Comparison of ENCODE assay signal across 4 fruit fly cellular contexts in genomic region chr3L:16160073-16160398, dm6.
TF ChIP-seq lines count a peak whose summit lies in the region.

No protein-coding gene starts in this region.

- no peak for TF ChIP-seq CTCF in whole organism, embryonic (GFP tag; optimal IDR thresholded peaks at IDR 0.05; lab: Kevin White, UChicago)

TF ChIP-seq in whole organism, adult, 20 proteins besides CTCF, POLR2A, EP300 and RAD21:
- TF ChIP-seq cnc (optimal IDR thresholded peaks at IDR 0.05; lab: Kevin White, UChicago) (no peak), pad (GFP tag; optimal IDR thresholded peaks at IDR 0.05; lab: Kevin White, UChicago) (no peak), CG5204 (GFP tag; optimal IDR thresholded peaks at IDR 0.05; lab: Kevin White, UChicago) (peak; percentile 27), CG14711 (tag; optimal IDR thresholded peaks at IDR 0.05; lab: Kevin White, UChicago) (peak; percentile 9)

TF ChIP-seq in whole organism, embryonic, 481 proteins besides CTCF, POLR2A, EP300 and RAD21 (continues in another document):
- TF ChIP-seq D19B (GFP tag; optimal IDR thresholded peaks at IDR 0.05; lab: Kevin White, UChicago) (peak; percentile 82), PHDP (tag; optimal IDR thresholded peaks at IDR 0.05; lab: Kevin White, UChicago) (peak; percentile 49), wdn (GFP tag; IDR thresholded peaks at IDR 0.05; lab: Robert Waterston, UW) (0 out of 2 replicates have a peak, but pooled peaks have one; percentile 20), grau (tag; optimal IDR thresholded peaks at IDR 0.05; lab: Kevin White, UChicago) (peak; percentile 55), CG18619 (GFP tag; optimal IDR thresholded peaks at IDR 0.05; lab: Kevin White, UChicago) (peak; percentile 18), CG2120 (GFP tag; optimal IDR thresholded peaks at IDR 0.05; lab: Kevin White, UChicago) (peak; percentile 78), CG9817 (tag; optimal IDR thresholded peaks at IDR 0.05; lab: Kevin White, UChicago) (peak; percentile 14), mam (GFP tag; optimal IDR thresholded peaks at IDR 0.05; lab: Kevin White, UChicago) (peak; percentile 36), lab (GFP tag; optimal IDR thresholded peaks at IDR 0.05; lab: Kevin White, UChicago) (peak; percentile 60), gem (tag; optimal IDR thresholded peaks at IDR 0.05; lab: Kevin White, UChicago) (peak; percentile 58), CG11504 (tag; optimal IDR thresholded peaks at IDR 0.05; lab: Kevin White, UChicago) (peak; percentile 16), CG9876 (GFP tag; optimal IDR thresholded peaks at IDR 0.05; lab: Kevin White, UChicago) (no peak), slbo (GFP tag; IDR thresholded peaks at IDR 0.05; lab: Robert Waterston, UW) (peak; percentile 41; the same call in 1 of the 2 replicates), caup (GFP tag; optimal IDR thresholded peaks at IDR 0.05; lab: Kevin White, UChicago; ENCODE audit: severe bottlenecking) (peak; percentile 35), dpn (GFP tag; optimal IDR thresholded peaks at IDR 0.05; lab: Kevin White, UChicago) (peak in 1 of 2 experiments; percentile 3), scrt (GFP tag; optimal IDR thresholded peaks at IDR 0.05; lab: Kevin White, UChicago) (no peak), al (GFP tag; IDR thresholded peaks at IDR 0.05; lab: Robert Waterston, UW) (0 out of 2 replicates have a peak, but pooled peaks have one; percentile 17), pho (GFP tag; optimal IDR thresholded peaks at IDR 0.05; lab: Kevin White, UChicago) (peak; percentile 27), CG30403 (GFP tag; optimal IDR thresholded peaks at IDR 0.05; lab: Kevin White, UChicago) (peak; percentile 35), schlank (tag; optimal IDR thresholded peaks at IDR 0.05; lab: Kevin White, UChicago) (peak; percentile 21), CG8290 (GFP tag; optimal IDR thresholded peaks at IDR 0.05; lab: Kevin White, UChicago) (no peak), CG8290 (tag; optimal IDR thresholded peaks at IDR 0.05; lab: Kevin White, UChicago) (peak in 1 of 2 experiments; percentile 16), Opbp (GFP tag; IDR thresholded peaks at IDR 0.05; lab: Robert Waterston, UW; ENCODE audit: partially characterized antibody) (no peak), CG10274 (GFP tag; optimal IDR thresholded peaks at IDR 0.05; lab: Kevin White, UChicago) (peak; percentile 11), Hmx (GFP tag; optimal IDR thresholded peaks at IDR 0.05; lab: Kevin White, UChicago) (peak; percentile 18), CG15269 (tag; optimal IDR thresholded peaks at IDR 0.05; lab: Kevin White, UChicago) (peak; percentile 18), CG11695 (GFP tag; IDR thresholded peaks at IDR 0.05; lab: Robert Waterston, UW) (0 out of 3 replicates have a peak, but pooled peaks have one; percentile 33)

TF ChIP-seq in whole organism, prepupa, 60 proteins besides CTCF, POLR2A, EP300 and RAD21:
- TF ChIP-seq Hr4 (GFP tag; optimal IDR thresholded peaks at IDR 0.05; lab: Kevin White, UChicago) = peak; percentile 10
- TF ChIP-seq svp (GFP tag; lab: Kevin White, UChicago) = peak; percentile 59
- TF ChIP-seq OdsH (GFP tag; optimal IDR thresholded peaks at IDR 0.05; lab: Kevin White, UChicago) = peak; percentile 11
- peak; percentile 1 for TF ChIP-seq CG4318 (GFP tag; optimal IDR thresholded peaks at IDR 0.05; lab: Kevin White, UChicago)
- TF ChIP-seq topi (GFP tag; optimal IDR thresholded peaks at IDR 0.05; lab: Kevin White, UChicago) = no peak
- TF ChIP-seq CG6792 (GFP tag; optimal IDR thresholded peaks at IDR 0.05; lab: Kevin White, UChicago) = no peak
- TF ChIP-seq Eip78C (GFP tag; lab: Kevin White, UChicago) = peak; percentile 69

TF ChIP-seq in whole organism, wandering third instar larva, 38 proteins besides CTCF, POLR2A, EP300 and RAD21:
- TF ChIP-seq tai (GFP tag; optimal IDR thresholded peaks at IDR 0.05; lab: Kevin White, UChicago) (no peak), dsf (GFP tag; optimal IDR thresholded peaks at IDR 0.05; lab: Kevin White, UChicago; ENCODE audit: borderline replicate concordance) (no peak), fru (GFP tag; optimal IDR thresholded peaks at IDR 0.05; lab: Kevin White, UChicago) (peak; percentile 16), Hnf4 (GFP tag; optimal IDR thresholded peaks at IDR 0.05; lab: Kevin White, UChicago) (no peak), ey (GFP tag; optimal IDR thresholded peaks at IDR 0.05; lab: Kevin White, UChicago) (peak; percentile 31), Dif (GFP tag; optimal IDR thresholded peaks at IDR 0.05; lab: Kevin White, UChicago; ENCODE audit: partially characterized antibody) (no peak), CrebA (GFP tag; optimal IDR thresholded peaks at IDR 0.05; lab: Kevin White, UChicago; ENCODE audit: borderline replicate concordance) (no peak), lola (GFP tag; optimal IDR thresholded peaks at IDR 0.05; lab: Kevin White, UChicago) (no peak), sv (GFP tag; optimal IDR thresholded peaks at IDR 0.05; lab: Kevin White, UChicago) (no peak), CG9705 (GFP tag; optimal IDR thresholded peaks at IDR 0.05; lab: Kevin White, UChicago) (no peak), br (GFP tag; optimal IDR thresholded peaks at IDR 0.05; lab: Kevin White, UChicago) (peak; percentile 10), foxo (GFP tag; optimal IDR thresholded peaks at IDR 0.05; lab: Kevin White, UChicago) (peak in 1 of 2 experiments; percentile 17), Dfd (GFP tag; optimal IDR thresholded peaks at IDR 0.05; lab: Kevin White, UChicago) (no peak), CG32264 (GFP tag; optimal IDR thresholded peaks at IDR 0.05; lab: Kevin White, UChicago) (no peak), Hr83 (GFP tag; optimal IDR thresholded peaks at IDR 0.05; lab: Kevin White, UChicago; ENCODE audit: poor library complexity, severe bottlenecking) (no peak)
